Worm (Caenorhabditis elegans): ENCODE measurements around the gene istr-1.

ce11 chrV:12679807-12680206 lies 17.9 kb upstream of the istr-1 start, which contains the start of gene frpr-15:
- no peak for TF ChIP-seq pqm-1 (tag; optimal IDR thresholded peaks at IDR 0.05)
- TF ChIP-seq F37D6.2 (tag; optimal IDR thresholded peaks at IDR 0.05): no peak
- TF ChIP-seq zip-11 (GFP tag; IDR thresholded peaks at IDR 0.05): no peak
- TF ChIP-seq php-3 (GFP tag; IDR thresholded peaks at IDR 0.05): no peak
- TF ChIP-seq lin-13 (GFP tag; optimal IDR thresholded peaks at IDR 0.05): no peak
- TF ChIP-seq lin-39 (tag; optimal IDR thresholded peaks at IDR 0.05): no peak
- no peak for TF ChIP-seq ceh-82 (tag; optimal IDR thresholded peaks at IDR 0.05)
- TF ChIP-seq skn-1 (tag; optimal IDR thresholded peaks at IDR 0.05): no peak
- no peak for TF ChIP-seq dpl-1 (GFP tag; optimal IDR thresholded peaks at IDR 0.05)
- no peak for TF ChIP-seq nhr-10 (tag; optimal IDR thresholded peaks at IDR 0.05)
- no peak for TF ChIP-seq unc-130 (GFP tag; optimal IDR thresholded peaks at IDR 0.05)
- TF ChIP-seq unc-39 (tag; optimal IDR thresholded peaks at IDR 0.05): no peak
